Worm (Caenorhabditis elegans) whole organism, late embryonic: Measurements from ENCODE around the gene srx-95.

Source experiments
- ama-1 ChIP-seq: fragments of 150-350 bp; optimal IDR thresholded peaks from 2 replicates; lab custom pipeline; 2014
- fkh-6 ChIP-seq: sonication (generic microtip); optimal IDR thresholded peaks from 2 replicates; lab custom pipeline; 2016; ENCODE audit warnings: missing genetic modification characterization, missing compliant biosample characterization
- hlh-6 ChIP-seq: sonication (generic microtip); optimal IDR thresholded peaks from 2 replicates; lab custom pipeline; 2016; ENCODE audit warnings: missing genotype, missing genetic modification characterization, missing compliant biosample characterization
- zip-5 ChIP-seq: sonication (generic microtip); optimal IDR thresholded peaks from 2 replicates; lab custom pipeline; 2016; ENCODE audit warnings: missing genetic modification characterization, missing compliant biosample characterization

DNA sequence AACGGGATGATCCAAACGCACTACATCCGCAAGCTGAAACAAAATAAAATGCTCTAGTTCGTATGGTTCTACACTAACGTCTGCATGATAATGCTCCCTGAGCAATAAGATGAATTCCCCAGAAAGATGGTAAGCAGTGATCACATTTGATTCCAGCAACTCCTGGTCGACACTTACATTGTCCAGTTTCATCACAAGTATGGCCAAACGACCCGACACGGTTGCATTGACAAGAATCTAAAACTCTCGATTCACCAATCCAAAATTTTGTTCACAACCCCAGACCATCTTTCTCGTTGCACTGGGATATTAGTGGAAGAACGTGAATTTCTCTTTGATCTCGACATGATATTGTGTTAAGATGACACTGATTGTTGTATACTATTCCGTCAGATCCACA, 15.5 kb upstream of the srx-95 start:
- TF ChIP-seq ama-1 (lab: Kevin White, UChicago), result no peak
- no peak for TF ChIP-seq zip-5 (tag; lab: Kevin White, UChicago)
- no peak for TF ChIP-seq hlh-6 (tag; lab: Kevin White, UChicago)
- TF ChIP-seq fkh-6, result no peak
